Worm (Caenorhabditis elegans) whole organism, L4 larva: ENCODE measurements around the gene C27A2.7.

Source experiments
- D1046.2 ChIP-seq: fragments of 200-800 bp; sonication (Bioruptor generic); IDR thresholded peaks from 2 replicates; pipeline ENCODE4 v1.3.6; 2022; ENCODE audit warnings: missing genetic modification characterization, missing compliant biosample characterization
- F26F4.8 ChIP-seq: fragments of 200-800 bp; sonication (Bioruptor generic); conservative IDR thresholded peaks from 2 replicates; pipeline ENCODE4 v1.3.6; 2022; ENCODE audit warnings: missing genetic modification characterization, missing compliant biosample characterization
- F49E8.2 ChIP-seq: sonication (generic microtip); optimal IDR thresholded peaks from 2 replicates; lab custom pipeline; 2016; ENCODE audit warnings: missing compliant biosample characterization, mild to moderate bottlenecking, missing genetic modification characterization, borderline replicate concordance
- R02D3.7 ChIP-seq: fragments of 150-350 bp; sonication (generic microtip); optimal IDR thresholded peaks from 3 replicates; lab custom pipeline; 2014; ENCODE audit warnings: missing biosample characterization, missing genetic modification characterization
- T20F7.1 ChIP-seq: fragments of 200-800 bp; sonication (Bioruptor generic); optimal IDR thresholded peaks from 2 replicates; lab custom pipeline; 2018; ENCODE audit warnings: mild to moderate bottlenecking, missing genetic modification characterization, missing compliant biosample characterization
- Y105C5A.15 ChIP-seq: fragments of 200-800 bp; sonication (Bioruptor generic); IDR thresholded peaks from 2 replicates; pipeline ENCODE4 v1.3.6; 2022; ENCODE audit warnings: missing genetic modification characterization, missing compliant biosample characterization
- Y48G9A.11 ChIP-seq: fragments of 200-800 bp; sonication (Bioruptor generic); IDR thresholded peaks from 2 replicates; pipeline ENCODE4 v1.3.6; 2022; ENCODE audit warnings: missing genetic modification reagents, missing genetic modification characterization, missing compliant biosample characterization
- ZK546.5 ChIP-seq, 2 experiments: sonication (generic microtip); optimal IDR thresholded peaks; 2 replicates each; lab custom pipeline; 2017; ENCODE audit warnings: missing biosample characterization in 2 of 2, missing genetic modification characterization in 2 of 2
- ama-1 ChIP-seq: fragments of 150-350 bp; optimal IDR thresholded peaks from 2 replicates; lab custom pipeline; 2014; ENCODE audit warnings: inconsistent platforms, mixed read lengths
- attf-4 ChIP-seq: sonication (generic microtip); optimal IDR thresholded peaks from 3 replicates; lab custom pipeline; 2017; ENCODE audit warnings: missing biosample characterization, missing genetic modification characterization
- ceh-32 ChIP-seq: sonication (generic microtip); optimal IDR thresholded peaks from 2 replicates; lab custom pipeline; 2016; ENCODE audit warnings: mild to moderate bottlenecking, missing genetic modification characterization, missing compliant biosample characterization; ENCODE audit not compliant: poor library complexity
- ceh-44 ChIP-seq: fragments of 200-800 bp; sonication (Bioruptor generic); IDR thresholded peaks from 2 replicates; pipeline ENCODE4 v1.3.6; 2022; ENCODE audit warnings: missing genetic modification reagents, missing genetic modification characterization, missing compliant biosample characterization
- ceh-62 ChIP-seq: sonication (generic microtip); optimal IDR thresholded peaks from 2 replicates; lab custom pipeline; 2017; ENCODE audit warnings: missing biosample characterization, missing genetic modification characterization
- ceh-82 ChIP-seq: sonication (generic microtip); optimal IDR thresholded peaks from 2 replicates; lab custom pipeline; 2017; ENCODE audit warnings: missing biosample characterization, missing genetic modification characterization
- ces-1 ChIP-seq: fragments of 150-350 bp; sonication (generic microtip); optimal IDR thresholded peaks from 4 replicates; lab custom pipeline; 2014; ENCODE audit warnings: missing biosample characterization, missing genetic modification reagents, missing genetic modification characterization
- cey-2 ChIP-seq: sonication (generic microtip); optimal IDR thresholded peaks from 3 replicates; lab custom pipeline; 2017; ENCODE audit warnings: missing genetic modification characterization, mild to moderate bottlenecking, missing compliant biosample characterization, antibody characterized with exemption, borderline replicate concordance; ENCODE audit not compliant: insufficient read depth
- daf-16 ChIP-seq, 3 experiments: sonication (generic microtip); optimal IDR thresholded peaks; 2 replicates each; lab custom pipeline; 2016 to 2017; ENCODE audit warnings: missing genetic modification characterization in 3 of 3, missing genetic modification reagents in 3 of 3, mild to moderate bottlenecking in 2 of 3, missing compliant biosample characterization in 2 of 3, missing biosample characterization in 1 of 3, moderate library complexity in 1 of 3
- dmd-8 ChIP-seq: fragments of 200-800 bp; sonication (Bioruptor generic); IDR thresholded peaks from 2 replicates; pipeline ENCODE4 v1.3.6; 2022; ENCODE audit warnings: missing genetic modification characterization, missing compliant biosample characterization
- dpl-1 ChIP-seq: fragments of 150-350 bp; optimal IDR thresholded peaks from 2 replicates; lab custom pipeline; 2014; ENCODE audit warnings: missing biosample characterization, missing genetic modification reagents, missing genetic modification characterization
- dve-1 ChIP-seq: sonication (generic microtip); optimal IDR thresholded peaks from 2 replicates; lab custom pipeline; 2017; ENCODE audit warnings: antibody characterized with exemption, mild to moderate bottlenecking, missing genetic modification characterization, missing compliant biosample characterization; ENCODE audit not compliant: insufficient read depth
- egl-27 ChIP-seq: sonication (generic microtip); optimal IDR thresholded peaks from 3 replicates; lab custom pipeline; 2017; ENCODE audit warnings: missing biosample characterization, missing genetic modification reagents, missing genetic modification characterization
- egl-43 ChIP-seq: fragments of 200-800 bp; sonication (Bioruptor generic); IDR thresholded peaks from 2 replicates; pipeline ENCODE4 v1.3.6; 2022; ENCODE audit warnings: missing genetic modification reagents, missing genetic modification characterization, missing compliant biosample characterization
- fkh-10 ChIP-seq: fragments of 150-350 bp; optimal IDR thresholded peaks from 2 replicates; lab custom pipeline; 2014; ENCODE audit warnings: missing biosample characterization, missing genetic modification reagents, missing genetic modification characterization
- fos-1 ChIP-seq: fragments of 150-350 bp; optimal IDR thresholded peaks from 2 replicates; lab custom pipeline; 2014; ENCODE audit warnings: missing biosample characterization, missing genetic modification characterization
- gei-8 ChIP-seq: fragments of 200-800 bp; sonication (Bioruptor generic); optimal IDR thresholded peaks from 2 replicates; lab custom pipeline; 2018; ENCODE audit warnings: mild to moderate bottlenecking, missing genetic modification characterization, missing compliant biosample characterization
- hlh-11 ChIP-seq: fragments of 200-800 bp; sonication (Bioruptor generic); optimal IDR thresholded peaks from 2 replicates; lab custom pipeline; 2018; ENCODE audit warnings: mild to moderate bottlenecking, missing genetic modification characterization, missing compliant biosample characterization
- lim-7 ChIP-seq: fragments of 200-800 bp; sonication (Bioruptor generic); IDR thresholded peaks from 2 replicates; pipeline ENCODE4 v1.3.6; 2022; ENCODE audit warnings: missing genetic modification characterization, missing compliant biosample characterization
- lin-13 ChIP-seq: fragments of 150-350 bp; optimal IDR thresholded peaks from 2 replicates; lab custom pipeline; 2014; ENCODE audit warnings: missing biosample characterization, missing genetic modification reagents, missing genetic modification characterization
- lin-15B ChIP-seq: fragments of 150-350 bp; sonication (generic microtip); optimal IDR thresholded peaks from 3 replicates; lab custom pipeline; 2014; ENCODE audit warnings: missing biosample characterization, missing genetic modification characterization
- lin-29 ChIP-seq: fragments of 200-800 bp; sonication (Bioruptor generic); IDR thresholded peaks from 2 replicates; pipeline ENCODE4 v1.3.6; 2022; ENCODE audit warnings: missing genetic modification reagents, missing genetic modification characterization, missing compliant biosample characterization
- madf-5 ChIP-seq, 2 experiments: fragments of 200-800 bp; sonication (Bioruptor generic); IDR thresholded peaks; 2 replicates each; pipeline ENCODE4 v1.3.6; 2022; ENCODE audit warnings: missing compliant biosample characterization in 2 of 2, missing genetic modification characterization in 2 of 2
- madf-9 ChIP-seq: fragments of 200-800 bp; sonication (Bioruptor generic); conservative IDR thresholded peaks from 2 replicates; pipeline ENCODE4 v1.3.6; 2022; ENCODE audit warnings: missing genetic modification reagents, missing genetic modification characterization, missing compliant biosample characterization
- mdl-1 ChIP-seq, 2 experiments: fragments of 150-350 bp in 1 of 2; sonication (generic microtip) in 1 of 2; optimal IDR thresholded peaks; 2 replicates each; lab custom pipeline; 2014 to 2017; ENCODE audit warnings: missing biosample characterization in 2 of 2, missing genetic modification characterization in 2 of 2
- nhr-28 ChIP-seq: fragments of 150-350 bp; optimal IDR thresholded peaks from 2 replicates; lab custom pipeline; 2014; ENCODE audit warnings: missing biosample characterization, missing genetic modification characterization
- nhr-6 ChIP-seq: fragments of 150-350 bp; optimal IDR thresholded peaks from 2 replicates; lab custom pipeline; 2014; ENCODE audit warnings: missing biosample characterization, missing genetic modification characterization
- nhr-76 ChIP-seq: fragments of 150-350 bp; optimal IDR thresholded peaks from 2 replicates; lab custom pipeline; 2014; ENCODE audit warnings: missing biosample characterization, missing genetic modification characterization
- pha-4 ChIP-seq, 2 experiments: fragments of 150-350 bp in 1 of 2; fragments of 200-800 bp in 1 of 2; sonication (Bioruptor generic) in 1 of 2; IDR thresholded peaks in 1 of 2; optimal IDR thresholded peaks in 1 of 2; 2 replicates each; pipeline versions ENCODE4 v1.3.6 to Lab custom; 2014 to 2022; ENCODE audit warnings: missing genetic modification characterization in 2 of 2, missing genetic modification reagents in 2 of 2, missing biosample characterization in 1 of 2, missing compliant biosample characterization in 1 of 2
- php-3 ChIP-seq: fragments of 200-800 bp; sonication (Bioruptor generic); IDR thresholded peaks from 2 replicates; pipeline ENCODE4 v1.3.6; 2022; ENCODE audit warnings: missing genetic modification reagents, missing genetic modification characterization, missing compliant biosample characterization
- rbr-2 ChIP-seq: sonication (generic microtip); optimal IDR thresholded peaks from 2 replicates; lab custom pipeline; 2016; ENCODE audit warnings: missing genotype, missing genetic modification characterization, missing compliant biosample characterization
- saeg-2 ChIP-seq: fragments of 200-800 bp; sonication (Bioruptor generic); IDR thresholded peaks from 2 replicates; pipeline ENCODE4 v1.3.6; 2022; ENCODE audit warnings: missing genetic modification reagents, missing genetic modification characterization, missing compliant biosample characterization
- skn-1 ChIP-seq: fragments of 150-350 bp; optimal IDR thresholded peaks from 2 replicates; lab custom pipeline; 2014; ENCODE audit warnings: missing biosample characterization, missing genetic modification characterization
- spr-3 ChIP-seq: fragments of 200-800 bp; sonication (Bioruptor generic); optimal IDR thresholded peaks from 2 replicates; lab custom pipeline; 2018; ENCODE audit warnings: mild to moderate bottlenecking, missing genetic modification characterization, missing compliant biosample characterization
- tra-1 ChIP-seq: fragments of 200-800 bp; sonication (Bioruptor generic); IDR thresholded peaks from 2 replicates; pipeline ENCODE4 v1.3.6; 2022; ENCODE audit warnings: missing genetic modification reagents, missing genetic modification characterization, missing compliant biosample characterization
- unc-130 ChIP-seq: sonication (generic microtip); optimal IDR thresholded peaks from 2 replicates; lab custom pipeline; 2016; ENCODE audit warnings: missing genetic modification reagents, missing genetic modification characterization, missing compliant biosample characterization
- zag-1 ChIP-seq: fragments of 150-350 bp; optimal IDR thresholded peaks from 2 replicates; lab custom pipeline; 2014; ENCODE audit warnings: missing biosample characterization, missing genetic modification characterization
- zip-11 ChIP-seq: fragments of 200-800 bp; sonication (Bioruptor generic); IDR thresholded peaks from 2 replicates; pipeline ENCODE4 v1.3.6; 2022; ENCODE audit warnings: missing genetic modification characterization, missing compliant biosample characterization
- ztf-11 ChIP-seq: fragments of 150-350 bp; optimal IDR thresholded peaks from 2 replicates; lab custom pipeline; 2014; ENCODE audit warnings: missing biosample characterization, missing genetic modification characterization

Gene C27A2.7

DNA sequence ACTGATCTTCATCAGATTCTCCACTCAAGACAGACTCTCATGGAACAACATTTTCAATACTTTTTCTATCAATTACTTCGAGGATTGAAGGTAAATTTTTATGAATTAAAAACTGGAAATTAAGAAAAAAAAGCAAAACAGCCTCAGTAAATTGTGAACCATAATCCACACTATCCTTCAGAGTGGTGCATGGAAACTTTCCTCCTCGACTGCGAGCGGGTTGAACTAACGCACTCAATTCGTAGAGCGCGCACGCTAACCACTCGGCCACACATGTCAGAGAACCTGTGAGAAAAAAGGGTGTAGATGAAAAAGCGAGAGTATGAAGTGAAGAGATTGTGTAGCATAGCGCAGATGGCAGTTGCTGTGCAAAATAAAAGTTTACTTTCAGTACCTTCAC, 33.9 kb upstream of the C27A2.7 start (continued):
- TF ChIP-seq Y48G9A.11 (GFP tag; lab: Robert Waterston, UW) (peak; percentile 76), D1046.2 (peak; percentile 88), fkh-10 (GFP tag; lab: Kevin White, UChicago) (peak; percentile 0), dve-1 (tag; lab: Kevin White, UChicago) (peak; percentile 72)

DNA sequence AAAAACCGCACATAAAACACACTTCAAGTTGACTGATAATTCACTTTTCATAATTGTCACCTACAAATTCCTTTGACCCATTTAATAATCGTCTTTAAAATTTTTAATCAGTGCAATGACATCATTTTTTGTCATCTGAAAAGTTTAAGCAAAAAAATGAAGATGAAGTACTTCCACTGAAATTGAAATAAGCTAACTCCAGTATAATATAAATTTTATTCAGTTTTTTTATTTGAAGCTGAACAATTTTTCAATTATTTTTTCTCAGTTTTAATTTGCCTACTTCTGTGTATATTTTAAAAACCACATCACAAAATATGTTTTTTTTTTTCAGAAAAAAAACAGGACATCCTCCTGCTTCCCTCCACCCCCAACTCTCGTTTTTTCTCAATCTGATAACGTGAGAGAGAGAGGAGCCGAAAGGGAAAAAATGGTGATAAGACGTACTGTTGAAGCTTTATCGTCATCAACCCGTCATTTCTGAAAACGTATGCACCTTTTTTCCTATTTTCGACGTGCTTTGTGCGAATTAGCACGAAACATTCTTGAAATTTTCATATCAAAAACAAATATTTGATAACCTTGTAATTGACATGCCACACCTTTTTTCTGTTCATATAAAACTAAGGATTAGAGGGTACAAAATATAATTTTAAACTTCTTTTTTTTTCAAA, 32.8 kb upstream of the C27A2.7 start, which contains the start of the genes C04G6.11 and mpk-2:
Gene C04G6.11 (minus strand): TSS at position 51 of the 674 bp plus-strand sequence.
Gene mpk-2 (plus strand): TSS at position 335 of the 674 bp plus-strand sequence.
- TF ChIP-seq madf-5 (GFP tag; IDR thresholded peaks at IDR 0.05; lab: Robert Waterston, UW): no peak
- TF ChIP-seq egl-43 (GFP tag; lab: Robert Waterston, UW): no peak
- no peak for TF ChIP-seq lin-13
- no peak for TF ChIP-seq skn-1 (tag; lab: Kevin White, UChicago)
- TF ChIP-seq ZK546.5 (tag; optimal IDR thresholded peaks at IDR 0.05; lab: Kevin White, UChicago): no peak
- TF ChIP-seq mdl-1 (tag; optimal IDR thresholded peaks at IDR 0.05; lab: Kevin White, UChicago): peak in 1 of 2 experiments; percentile 9
- no peak for TF ChIP-seq F49E8.2 (tag; lab: Kevin White, UChicago)
- TF ChIP-seq Y48G9A.11 (GFP tag; lab: Robert Waterston, UW): no peak
- TF ChIP-seq dpl-1 (GFP tag; lab: Kevin White, UChicago): no peak
- no peak for TF ChIP-seq fkh-10 (GFP tag; lab: Kevin White, UChicago)
- TF ChIP-seq hlh-11: peak; percentile 82
- TF ChIP-seq Y105C5A.15 (GFP tag; lab: Robert Waterston, UW): no peak
- TF ChIP-seq lin-29 (GFP tag; lab: Robert Waterston, UW): no peak
- TF ChIP-seq php-3 (GFP tag; lab: Robert Waterston, UW): no peak
- no peak for TF ChIP-seq pha-4 (GFP tag; IDR thresholded peaks at IDR 0.05; lab: Robert Waterston, UW)
- TF ChIP-seq pha-4 (tag; optimal IDR thresholded peaks at IDR 0.05; lab: Kevin White, UChicago): no peak
- TF ChIP-seq nhr-6 (tag; lab: Kevin White, UChicago): no peak
- no peak for TF ChIP-seq ztf-11 (tag; lab: Kevin White, UChicago)
- no peak for TF ChIP-seq R02D3.7 (tag; lab: Kevin White, UChicago)
- peak; percentile 45 for TF ChIP-seq T20F7.1 (GFP tag; lab: Kevin White, UChicago)
- TF ChIP-seq ces-1 (GFP tag; lab: Kevin White, UChicago): no peak
- no peak for TF ChIP-seq madf-9
- no peak for TF ChIP-seq saeg-2 (GFP tag; lab: Robert Waterston, UW)
- TF ChIP-seq dmd-8 (GFP tag; lab: Robert Waterston, UW): no peak
- no peak for TF ChIP-seq cey-2 (tag; lab: Kevin White, UChicago)
- no peak for TF ChIP-seq zip-11 (GFP tag; lab: Robert Waterston, UW)
- no peak for TF ChIP-seq D1046.2
- TF ChIP-seq ama-1 (lab: Kevin White, UChicago): no peak
- TF ChIP-seq attf-4 (tag; lab: Kevin White, UChicago): no peak
- peak; percentile 77 for TF ChIP-seq nhr-28 (tag; lab: Kevin White, UChicago)
- TF ChIP-seq ceh-82 (tag; lab: Kevin White, UChicago): no peak
- no peak for TF ChIP-seq zag-1 (tag; lab: Kevin White, UChicago)
- no peak for TF ChIP-seq ceh-44
- TF ChIP-seq lim-7 (GFP tag; lab: Robert Waterston, UW): no peak
- no peak for TF ChIP-seq gei-8
- no peak; the same call in 1 of the 2 replicates for TF ChIP-seq tra-1 (GFP tag; lab: Robert Waterston, UW)
- TF ChIP-seq dve-1 (tag; lab: Kevin White, UChicago): peak; percentile 64
- no peak for TF ChIP-seq F26F4.8
- no peak for TF ChIP-seq rbr-2 (tag; lab: Kevin White, UChicago)
- TF ChIP-seq fos-1 (tag; lab: Kevin White, UChicago): no peak
- no peak for TF ChIP-seq unc-130 (GFP tag; lab: Kevin White, UChicago)
- TF ChIP-seq ceh-32 (tag; lab: Kevin White, UChicago): no peak
- TF ChIP-seq spr-3 (GFP tag; lab: Kevin White, UChicago): no peak
- no peak for TF ChIP-seq lin-15B (tag; lab: Kevin White, UChicago)
- no peak for TF ChIP-seq nhr-76 (tag; lab: Kevin White, UChicago)
- no peak for TF ChIP-seq ceh-62 (tag; lab: Kevin White, UChicago)
- TF ChIP-seq daf-16 (GFP tag; optimal IDR thresholded peaks at IDR 0.05; lab: Kevin White, UChicago): peak in 1 of 2 experiments; percentile 69
- peak; percentile 66 for TF ChIP-seq daf-16 (tag; optimal IDR thresholded peaks at IDR 0.05; lab: Kevin White, UChicago)
- no peak for TF ChIP-seq egl-27
